Fruit fly (Drosophila melanogaster): Measurements from ENCODE around the gene GAPsec.

DNA sequence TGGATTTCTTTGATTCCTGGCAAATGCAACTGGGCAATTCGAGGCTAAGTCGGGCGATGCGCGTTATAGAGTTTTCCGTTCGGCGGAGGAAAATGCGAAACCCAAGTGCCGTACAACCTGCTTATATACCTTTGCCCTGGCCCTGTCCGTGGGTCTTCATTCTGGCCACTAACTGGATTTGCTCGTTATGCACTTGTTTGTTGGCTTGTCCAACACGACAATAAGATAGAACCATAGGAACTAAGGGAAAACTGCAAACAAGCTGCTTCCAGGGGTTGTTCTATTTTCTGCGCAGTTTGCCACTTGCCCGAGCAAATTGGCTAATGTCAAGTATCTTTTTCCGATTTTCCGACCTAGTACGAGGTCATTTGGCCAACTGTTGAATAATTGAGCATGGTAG, 25.1 kb upstream of the GAPsec start, which contains the start of gene Arr2:
- TF ChIP-seq psq (optimal IDR thresholded peaks at IDR 0.05) = no peak
- TF ChIP-seq h (optimal IDR thresholded peaks at IDR 0.05) = no peak
